Fruit fly (Drosophila melanogaster): Measurements from ENCODE around the gene Grip.

The Grip gene

dm6 chrX:6020254-6020653 is 54.2 kb downstream of the Grip start:
- no peak for TF ChIP-seq Myc (optimal IDR thresholded peaks at IDR 0.05)
- TF ChIP-seq h (optimal IDR thresholded peaks at IDR 0.05): no peak
- no peak for TF ChIP-seq Sin3A (optimal IDR thresholded peaks at IDR 0.05)
- TF ChIP-seq insv (optimal IDR thresholded peaks at IDR 0.05): no peak
- no peak for TF ChIP-seq ttk (optimal IDR thresholded peaks at IDR 0.05)
- TF ChIP-seq psq (optimal IDR thresholded peaks at IDR 0.05): no peak

DNA sequence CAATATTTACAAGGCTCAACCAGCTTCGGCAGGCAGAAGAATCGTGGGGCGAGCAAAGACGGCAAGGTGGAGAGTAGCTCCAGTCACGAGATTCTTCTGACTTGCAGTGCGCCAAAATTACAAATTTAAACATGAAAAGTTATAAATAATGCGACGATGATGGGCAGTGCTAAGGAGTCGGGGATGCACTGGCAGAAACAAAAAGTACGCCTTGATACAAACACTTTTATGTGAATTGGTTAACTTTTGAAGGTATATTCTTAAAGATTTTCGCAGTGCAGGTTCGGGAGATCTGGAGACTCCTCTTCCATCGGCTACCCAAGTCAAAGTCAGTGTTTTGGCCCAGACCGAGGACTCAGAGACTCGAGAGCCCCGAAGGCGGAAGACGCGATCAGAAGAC is 55.3 kb downstream of the Grip start:
- TF ChIP-seq h (optimal IDR thresholded peaks at IDR 0.05) (no peak), Sin3A (optimal IDR thresholded peaks at IDR 0.05) (no peak), insv (optimal IDR thresholded peaks at IDR 0.05) (no peak), ttk (optimal IDR thresholded peaks at IDR 0.05) (no peak), Myc (optimal IDR thresholded peaks at IDR 0.05) (no peak), psq (optimal IDR thresholded peaks at IDR 0.05) (no peak)

- TF ChIP-seq psq (optimal IDR thresholded peaks at IDR 0.05) (no peak), h (optimal IDR thresholded peaks at IDR 0.05) (no peak), Myc (optimal IDR thresholded peaks at IDR 0.05) (no peak), insv (optimal IDR thresholded peaks at IDR 0.05) (no peak), ttk (optimal IDR thresholded peaks at IDR 0.05) (no peak), Sin3A (optimal IDR thresholded peaks at IDR 0.05) (no peak)
Measured at dm6 chrX:6022090-6022489, 56.0 kb downstream of the Grip start.

DNA sequence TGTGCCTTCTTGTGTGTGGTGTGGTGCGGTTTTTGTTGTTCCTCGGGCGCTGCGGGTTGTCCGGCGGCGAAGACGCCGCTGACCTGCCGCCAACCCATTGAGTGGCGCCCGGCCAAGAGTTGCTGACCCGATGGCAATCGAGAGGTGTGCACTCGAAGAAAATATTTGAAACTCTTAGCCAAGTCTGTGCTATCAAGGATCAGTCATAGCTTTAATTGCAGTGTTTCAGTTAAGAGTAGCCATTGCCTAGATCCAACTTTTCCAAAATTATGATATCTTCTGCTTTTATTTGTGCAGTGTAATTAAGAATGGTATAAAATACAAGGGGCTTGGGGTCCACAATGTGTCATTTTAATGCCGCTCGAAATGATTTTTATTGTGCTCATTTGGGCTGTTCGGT is 58.6 kb downstream of the Grip start:
- no peak for TF ChIP-seq ttk (optimal IDR thresholded peaks at IDR 0.05)
- no peak for TF ChIP-seq psq (optimal IDR thresholded peaks at IDR 0.05)

dm6 chrX:6027846-6028245 is 61.8 kb downstream of the Grip start:
- TF ChIP-seq ttk (optimal IDR thresholded peaks at IDR 0.05): no peak
- TF ChIP-seq Myc (optimal IDR thresholded peaks at IDR 0.05): no peak
- no peak for TF ChIP-seq insv (optimal IDR thresholded peaks at IDR 0.05)
- no peak for TF ChIP-seq h (optimal IDR thresholded peaks at IDR 0.05)
- no peak for TF ChIP-seq psq (optimal IDR thresholded peaks at IDR 0.05)
- TF ChIP-seq Sin3A (optimal IDR thresholded peaks at IDR 0.05): no peak

DNA sequence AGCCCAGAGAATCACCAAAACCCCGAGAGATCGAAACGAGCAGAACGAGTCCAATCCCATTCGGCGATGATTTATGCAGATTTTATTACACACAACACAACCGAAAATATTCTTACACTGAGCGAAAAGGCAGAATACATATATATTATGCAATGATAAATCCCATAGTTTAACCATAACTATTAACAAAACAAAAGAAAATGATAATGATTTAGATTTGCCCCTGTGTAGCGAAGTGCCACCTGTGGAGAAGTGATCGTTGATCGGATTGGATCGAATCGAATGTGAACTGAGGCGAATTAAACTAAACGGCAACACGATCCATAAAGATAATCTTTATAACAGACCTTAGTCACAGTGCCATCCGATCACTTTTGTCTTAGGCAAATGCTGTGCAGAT is 62.9 kb downstream of the Grip start:
- TF ChIP-seq ttk (optimal IDR thresholded peaks at IDR 0.05) (no peak), psq (optimal IDR thresholded peaks at IDR 0.05) (no peak), insv (optimal IDR thresholded peaks at IDR 0.05) (no peak), Sin3A (optimal IDR thresholded peaks at IDR 0.05) (no peak), h (optimal IDR thresholded peaks at IDR 0.05) (no peak), Myc (optimal IDR thresholded peaks at IDR 0.05) (no peak)

DNA sequence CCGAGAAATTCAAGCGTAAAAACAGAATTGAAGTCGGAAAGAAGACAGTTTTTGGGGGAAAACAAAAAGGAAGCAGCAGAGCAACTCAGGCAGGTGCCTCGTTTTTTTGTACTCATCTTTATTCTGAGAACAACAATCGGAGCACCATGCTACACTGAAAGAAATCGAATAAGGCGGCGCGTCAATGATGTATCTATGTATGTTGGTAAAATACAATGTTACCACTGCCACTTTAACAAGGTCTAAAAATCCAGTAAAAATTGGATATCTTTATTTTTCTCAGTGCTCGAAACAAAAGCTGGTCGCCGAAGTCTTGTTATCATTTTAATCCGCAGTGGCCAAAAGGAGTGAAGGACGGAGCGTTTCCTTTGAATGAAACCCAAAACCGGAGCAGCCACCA is 63.9 kb downstream of the Grip start:
- no peak for TF ChIP-seq insv (optimal IDR thresholded peaks at IDR 0.05)
- TF ChIP-seq h (optimal IDR thresholded peaks at IDR 0.05): no peak
- no peak for TF ChIP-seq Sin3A (optimal IDR thresholded peaks at IDR 0.05)
- no peak for TF ChIP-seq Myc (optimal IDR thresholded peaks at IDR 0.05)
- no peak for TF ChIP-seq ttk (optimal IDR thresholded peaks at IDR 0.05)
- no peak for TF ChIP-seq psq (optimal IDR thresholded peaks at IDR 0.05)

DNA sequence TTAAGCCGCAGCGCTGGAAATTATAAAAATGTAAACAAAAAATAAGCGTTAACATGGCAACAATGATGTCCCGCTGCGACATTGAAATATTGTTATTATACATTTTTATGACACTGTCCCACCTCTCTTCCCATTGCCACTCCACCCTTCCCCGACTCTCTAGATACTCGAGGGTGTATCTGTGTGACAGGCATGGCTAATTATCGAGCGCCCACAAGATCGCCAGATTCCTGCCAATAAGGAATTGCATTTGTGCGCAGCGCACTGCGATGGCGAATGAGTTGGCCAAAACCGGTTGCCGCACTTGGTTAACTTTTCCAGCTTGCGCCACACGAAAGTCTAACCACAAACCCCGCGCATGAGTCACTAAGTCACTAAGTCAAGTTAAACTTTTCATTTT is 64.5 kb downstream of the Grip start:
- no peak for TF ChIP-seq insv (optimal IDR thresholded peaks at IDR 0.05)

- no peak for TF ChIP-seq insv (optimal IDR thresholded peaks at IDR 0.05)
- TF ChIP-seq h (optimal IDR thresholded peaks at IDR 0.05): no peak
- TF ChIP-seq ttk (optimal IDR thresholded peaks at IDR 0.05): no peak
- no peak for TF ChIP-seq Sin3A (optimal IDR thresholded peaks at IDR 0.05)
- no peak for TF ChIP-seq Myc (optimal IDR thresholded peaks at IDR 0.05)
- no peak for TF ChIP-seq psq (optimal IDR thresholded peaks at IDR 0.05)
Measured at dm6 chrX:6031692-6032091, 65.6 kb downstream of the Grip start.

dm6 chrX:6032826-6033225 is 66.7 kb downstream of the Grip start:
- TF ChIP-seq h (optimal IDR thresholded peaks at IDR 0.05): no peak
- no peak for TF ChIP-seq Sin3A (optimal IDR thresholded peaks at IDR 0.05)
- TF ChIP-seq insv (optimal IDR thresholded peaks at IDR 0.05): no peak
- TF ChIP-seq psq (optimal IDR thresholded peaks at IDR 0.05): no peak
- no peak for TF ChIP-seq Myc (optimal IDR thresholded peaks at IDR 0.05)
- no peak for TF ChIP-seq ttk (optimal IDR thresholded peaks at IDR 0.05)

DNA sequence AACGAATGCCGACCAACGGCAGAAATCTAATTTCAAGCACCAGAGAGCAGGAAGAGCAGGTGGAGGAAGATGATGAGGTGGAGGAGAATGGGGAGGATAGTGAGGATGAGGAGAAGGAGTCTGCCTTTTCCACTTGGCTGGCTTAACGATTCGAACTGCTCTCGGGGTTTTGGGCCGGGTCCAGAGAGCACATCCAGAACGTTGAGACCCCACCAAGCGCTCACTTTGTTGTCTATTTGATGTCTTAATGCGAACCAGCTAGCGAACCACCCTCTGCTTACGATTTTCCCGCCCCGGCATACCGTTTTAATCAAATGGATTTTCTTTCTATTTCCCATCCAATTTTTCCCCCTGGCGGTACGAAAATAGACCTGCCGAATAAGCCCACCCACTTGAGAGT is 68.7 kb downstream of the Grip start:
- TF ChIP-seq h (optimal IDR thresholded peaks at IDR 0.05) (no peak), Myc (optimal IDR thresholded peaks at IDR 0.05) (no peak), psq (optimal IDR thresholded peaks at IDR 0.05) (no peak), insv (optimal IDR thresholded peaks at IDR 0.05) (no peak), Sin3A (optimal IDR thresholded peaks at IDR 0.05) (no peak), ttk (optimal IDR thresholded peaks at IDR 0.05) (no peak)

dm6 chrX:6035359-6035758 is 69.3 kb downstream of the Grip start:
- TF ChIP-seq insv (optimal IDR thresholded peaks at IDR 0.05) (no peak), h (optimal IDR thresholded peaks at IDR 0.05) (no peak), psq (optimal IDR thresholded peaks at IDR 0.05) (no peak), Myc (optimal IDR thresholded peaks at IDR 0.05) (no peak), Sin3A (optimal IDR thresholded peaks at IDR 0.05) (no peak), ttk (optimal IDR thresholded peaks at IDR 0.05) (no peak)

Data from Kc167 (cell line).